Worm (Caenorhabditis elegans) whole organism, early embryonic: ENCODE measurements around the gene sod-4.

Experiments
- B0310.2 ChIP-seq: sonication (generic microtip); optimal IDR thresholded peaks from 2 replicates; lab custom pipeline; 2016; ENCODE audit warnings: mild to moderate bottlenecking, missing genetic modification characterization, missing compliant biosample characterization
- ama-1 ChIP-seq: fragments of 150-350 bp; optimal IDR thresholded peaks from 2 replicates; lab custom pipeline; 2014
- ceh-13 ChIP-seq: fragments of 200-800 bp; sonication (Bioruptor generic); optimal IDR thresholded peaks from 2 replicates; lab custom pipeline; 2018; ENCODE audit warnings: mild to moderate bottlenecking, missing genetic modification characterization, missing compliant biosample characterization
- flt-1 ChIP-seq: fragments of 200-800 bp; sonication (Bioruptor generic); IDR thresholded peaks from 2 replicates; pipeline ENCODE4 v1.3.6; 2022; ENCODE audit warnings: missing genetic modification characterization, missing compliant biosample characterization
- scrt-1 ChIP-seq: fragments of 200-800 bp; sonication (Bioruptor generic); IDR thresholded peaks from 2 replicates; pipeline ENCODE4 v1.3.6; 2022; ENCODE audit warnings: missing genetic modification characterization, missing compliant biosample characterization
- sea-1 ChIP-seq: fragments of 200-800 bp; sonication (Bioruptor generic); conservative IDR thresholded peaks from 2 replicates; pipeline ENCODE4 v1.3.6; 2022; ENCODE audit warnings: missing genetic modification characterization, missing compliant biosample characterization
- tbx-37 ChIP-seq: fragments of 200-800 bp; sonication (Bioruptor generic); conservative IDR thresholded peaks from 2 replicates; pipeline ENCODE4 v1.3.6; 2022; ENCODE audit warnings: missing genetic modification reagents, missing genetic modification characterization, missing compliant biosample characterization

DNA sequence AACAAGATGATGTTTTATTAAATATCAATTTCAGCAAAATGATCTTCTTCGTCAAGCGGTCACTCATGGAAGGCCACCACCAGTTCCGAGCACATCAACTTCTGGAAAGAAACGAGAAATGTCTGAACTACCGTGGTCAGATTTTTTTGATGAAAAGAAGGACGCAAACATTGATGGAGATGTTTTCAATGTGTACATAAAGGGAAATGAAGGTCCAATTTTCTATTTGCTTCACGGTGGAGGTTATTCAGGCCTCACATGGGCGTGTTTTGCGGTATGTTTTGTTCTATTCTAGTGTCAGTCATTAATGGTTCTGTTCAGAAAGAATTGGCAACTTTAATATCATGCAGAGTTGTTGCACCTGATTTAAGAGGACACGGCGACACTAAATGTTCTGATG, 34.3 kb downstream of the sod-4 start, which contains the start of gene B0464.6:
- TF ChIP-seq ama-1 (no peak), B0310.2 (tag; lab: Kevin White, UChicago) (no peak), scrt-1 (no peak), ceh-13 (GFP tag; lab: Kevin White, UChicago) (no peak), flt-1 (GFP tag; lab: Robert Waterston, UW) (no peak), sea-1 (GFP tag; lab: Robert Waterston, UW) (no peak), tbx-37 (GFP tag; lab: Robert Waterston, UW) (no peak)
